Worm (Caenorhabditis elegans) whole organism, young adult: Measurements from ENCODE around the gene K01A6.6.

Experiments used
- pha-4 ChIP-seq: fragments of 150-350 bp; sonication (generic microtip); optimal IDR thresholded peaks from 2 replicates; lab custom pipeline; 2014; ENCODE audit warnings: missing biosample characterization, missing genetic modification reagents, missing genetic modification characterization
- snpc-4 ChIP-seq, 5 experiments: fragments of 150-350 bp in 1 of 5; sonication (generic microtip) in 4 of 5; optimal IDR thresholded peaks; 2 replicates each; lab custom pipeline; 2014 to 2018; ENCODE audit warnings: missing genetic modification characterization in 5 of 5, missing biosample characterization in 3 of 5, antibody characterized with exemption in 2 of 5, mild to moderate bottlenecking in 2 of 5, missing compliant biosample characterization in 2 of 5, missing genotype in 2 of 5, moderate library complexity in 2 of 5, missing genetic modification reagents in 1 of 5

DNA sequence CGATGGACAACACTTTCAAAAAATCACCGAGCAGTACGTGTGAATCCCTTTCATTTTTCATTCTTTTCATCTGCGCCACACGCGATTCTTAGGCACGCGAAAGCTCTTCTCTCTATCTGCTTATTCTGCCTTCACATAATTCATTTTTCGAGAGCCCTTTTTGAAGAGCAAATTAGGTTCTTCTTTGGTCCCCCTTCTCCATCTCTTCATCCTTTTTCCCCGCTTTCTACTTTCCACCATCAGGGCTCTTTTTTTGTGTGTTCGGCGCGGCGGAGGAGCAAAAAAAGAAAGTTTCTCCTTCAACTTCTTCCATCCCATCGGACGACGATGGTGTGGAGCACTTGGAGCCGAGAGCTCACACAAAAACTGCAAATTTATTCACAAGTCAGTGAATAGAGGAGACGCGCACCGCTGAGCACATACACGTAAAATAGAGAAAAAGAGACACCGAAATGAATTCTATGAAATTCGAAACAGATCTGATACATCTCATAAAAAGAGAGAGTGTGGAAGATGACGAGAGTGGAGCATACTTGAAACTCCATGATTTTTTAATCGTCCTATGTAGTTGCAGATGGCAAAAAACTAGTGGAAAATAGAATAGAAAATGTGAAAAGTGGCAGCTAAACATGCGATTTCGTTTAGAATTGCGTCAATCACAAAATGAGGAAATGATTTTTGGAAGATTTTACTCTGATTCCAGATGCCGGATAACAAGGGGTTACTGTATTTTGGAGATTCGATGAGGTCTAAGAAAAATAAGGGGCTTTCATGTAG is 50.1 kb downstream of the K01A6.6 start:
- TF ChIP-seq snpc-4 (GFP tag; optimal IDR thresholded peaks at IDR 0.05; lab: Kevin White, UChicago) = no peak
- no peak for TF ChIP-seq snpc-4 (tag; optimal IDR thresholded peaks at IDR 0.05; lab: Kevin White, UChicago)
- no peak for TF ChIP-seq pha-4 (tag; lab: Kevin White, UChicago)
